Fruit fly (Drosophila melanogaster): ENCODE data around the gene CRMP.

The CRMP gene

dm6 chr3R:5565623-5566022 lies 5.3 kb upstream of the CRMP start:
- peak; percentile 94 for TF ChIP-seq CG4496 (GFP tag; IDR thresholded peaks at IDR 0.05)
- TF ChIP-seq CG17806 (tag; optimal IDR thresholded peaks at IDR 0.05): peak; percentile 45
- peak; percentile 5 for TF ChIP-seq Snoo (tag; optimal IDR thresholded peaks at IDR 0.05)
- no peak for TF ChIP-seq CG8301 (tag; optimal IDR thresholded peaks at IDR 0.05)
- TF ChIP-seq fd96Ca (GFP tag; IDR thresholded peaks at IDR 0.05): peak; percentile 90
- no peak for TF ChIP-seq CG15710 (tag; optimal IDR thresholded peaks at IDR 0.05)
- TF ChIP-seq CG34367 (tag; optimal IDR thresholded peaks at IDR 0.05): no peak
- TF ChIP-seq CG32121 (GFP tag; IDR thresholded peaks at IDR 0.05): peak; percentile 87
- TF ChIP-seq Ets98B (GFP tag; IDR thresholded peaks at IDR 0.05): peak; percentile 91
- TF ChIP-seq CG10348 (GFP tag; IDR thresholded peaks at IDR 0.05): no peak
- TF ChIP-seq D1 (tag; optimal IDR thresholded peaks at IDR 0.05): no peak
- no peak for TF ChIP-seq Pif1A (GFP tag; optimal IDR thresholded peaks at IDR 0.05)
- no peak for TF ChIP-seq CG8159 (tag; optimal IDR thresholded peaks at IDR 0.05)
- TF ChIP-seq CG12605 (GFP tag; IDR thresholded peaks at IDR 0.05): peak; percentile 72
- no peak for TF ChIP-seq CG14655 (GFP tag; optimal IDR thresholded peaks at IDR 0.05)
- peak; percentile 73 for TF ChIP-seq rn (GFP tag; IDR thresholded peaks at IDR 0.05)

- TF ChIP-seq Snoo (tag; optimal IDR thresholded peaks at IDR 0.05) (peak; percentile 36), CG32121 (GFP tag; IDR thresholded peaks at IDR 0.05) (peak; percentile 60; the same call in 1 of the 2 replicates), CG34367 (tag; optimal IDR thresholded peaks at IDR 0.05) (peak; percentile 24), CG15710 (tag; optimal IDR thresholded peaks at IDR 0.05) (peak; percentile 29), CG12605 (GFP tag; IDR thresholded peaks at IDR 0.05) (no peak), Pif1B (GFP tag; optimal IDR thresholded peaks at IDR 0.05) (peak; percentile 25), CG17806 (tag; optimal IDR thresholded peaks at IDR 0.05) (peak; percentile 43), CG10348 (GFP tag; IDR thresholded peaks at IDR 0.05) (no peak), D1 (tag; optimal IDR thresholded peaks at IDR 0.05) (no peak), Pif1A (GFP tag; optimal IDR thresholded peaks at IDR 0.05) (no peak), CG14655 (GFP tag; optimal IDR thresholded peaks at IDR 0.05) (no peak), gl (tag; optimal IDR thresholded peaks at IDR 0.05) (no peak), CG13204 (GFP tag; optimal IDR thresholded peaks at IDR 0.05) (no peak), CG9948 (tag; optimal IDR thresholded peaks at IDR 0.05) (peak; percentile 23), Ets98B (GFP tag; IDR thresholded peaks at IDR 0.05) (peak; percentile 42; the same call in 1 of the 2 replicates), CG8159 (tag; optimal IDR thresholded peaks at IDR 0.05) (no peak), CG4496 (GFP tag; IDR thresholded peaks at IDR 0.05) (peak; percentile 77), CG8301 (tag; optimal IDR thresholded peaks at IDR 0.05) (peak; percentile 32), rn (GFP tag; IDR thresholded peaks at IDR 0.05) (peak; percentile 56), EcR (GFP tag; optimal IDR thresholded peaks at IDR 0.05) (no peak), fd96Ca (GFP tag; IDR thresholded peaks at IDR 0.05) (no peak; the same call in 2 of the 3 replicates)
Measured at dm6 chr3R:5568590-5568989, 2.3 kb upstream of the CRMP start, which contains the start of the genes CG2931 and Rheb. Gene CG2931 (minus strand): TSS chr3R:5568615. Gene Rheb (plus strand): TSS chr3R:5568921.

- TF ChIP-seq CG17806 (tag; optimal IDR thresholded peaks at IDR 0.05) (no peak), CG8301 (tag; optimal IDR thresholded peaks at IDR 0.05) (no peak), Pif1B (GFP tag; optimal IDR thresholded peaks at IDR 0.05) (no peak), CG10348 (GFP tag; IDR thresholded peaks at IDR 0.05) (no peak), rn (GFP tag; IDR thresholded peaks at IDR 0.05) (no peak), D1 (tag; optimal IDR thresholded peaks at IDR 0.05) (no peak), fd96Ca (GFP tag; IDR thresholded peaks at IDR 0.05) (0 out of 3 replicates have a peak, but pooled peaks have one; percentile 39), CG32121 (GFP tag; IDR thresholded peaks at IDR 0.05) (no peak), CG15710 (tag; optimal IDR thresholded peaks at IDR 0.05) (no peak), CG9948 (tag; optimal IDR thresholded peaks at IDR 0.05) (no peak), CG12605 (GFP tag; IDR thresholded peaks at IDR 0.05) (0 out of 2 replicates have a peak, but pooled peaks have one; percentile 1), Snoo (tag; optimal IDR thresholded peaks at IDR 0.05) (no peak)
Measured at dm6 chr3R:5571437-5571750, 486 bp downstream of the CRMP start.

dm6 chr3R:5571756-5572155 lies 848 bp downstream of the CRMP start:
- TF ChIP-seq CG32121 (GFP tag; IDR thresholded peaks at IDR 0.05) (no peak), EcR (GFP tag; optimal IDR thresholded peaks at IDR 0.05) (peak; percentile 43)

dm6 chr3R:5572900-5573665 lies 2.2 kb downstream of the CRMP start:
- TF ChIP-seq fd96Ca (GFP tag; IDR thresholded peaks at IDR 0.05) (0 out of 3 replicates have a peak, but pooled peaks have one; percentile 35), CG9948 (tag; optimal IDR thresholded peaks at IDR 0.05) (peak; percentile 12), EcR (GFP tag; optimal IDR thresholded peaks at IDR 0.05) (peak; percentile 83), Pif1B (GFP tag; optimal IDR thresholded peaks at IDR 0.05) (peak; percentile 30), Snoo (tag; optimal IDR thresholded peaks at IDR 0.05) (no peak)

dm6 chr3R:5573883-5574282 lies 3.0 kb downstream of the CRMP start:
- TF ChIP-seq fd96Ca (GFP tag; IDR thresholded peaks at IDR 0.05): no peak
- peak; percentile 94 for TF ChIP-seq EcR (GFP tag; optimal IDR thresholded peaks at IDR 0.05)

Measured in whole organism, pupa.